Worm (Caenorhabditis elegans) whole organism, L4 larva: ENCODE results near the gene ida-1.

Experiments
- D1046.2 ChIP-seq: fragments of 200-800 bp; sonication (Bioruptor generic); IDR thresholded peaks from 2 replicates; pipeline ENCODE4 v1.3.6; 2022; ENCODE audit warnings: missing genetic modification characterization, missing compliant biosample characterization
- F26F4.8 ChIP-seq: fragments of 200-800 bp; sonication (Bioruptor generic); conservative IDR thresholded peaks from 2 replicates; pipeline ENCODE4 v1.3.6; 2022; ENCODE audit warnings: missing genetic modification characterization, missing compliant biosample characterization
- F37D6.2 ChIP-seq: sonication (generic microtip); optimal IDR thresholded peaks from 2 replicates; lab custom pipeline; 2016; ENCODE audit warnings: mild to moderate bottlenecking, missing genetic modification characterization, missing compliant biosample characterization
- R02D3.7 ChIP-seq: fragments of 150-350 bp; sonication (generic microtip); optimal IDR thresholded peaks from 3 replicates; lab custom pipeline; 2014; ENCODE audit warnings: missing biosample characterization, missing genetic modification characterization
- T20F7.1 ChIP-seq: fragments of 200-800 bp; sonication (Bioruptor generic); optimal IDR thresholded peaks from 2 replicates; lab custom pipeline; 2018; ENCODE audit warnings: mild to moderate bottlenecking, missing genetic modification characterization, missing compliant biosample characterization
- T26A8.4 ChIP-seq: fragments of 200-800 bp; sonication (Bioruptor generic); IDR thresholded peaks from 2 replicates; pipeline ENCODE4 v1.3.6; 2022; ENCODE audit warnings: missing genetic modification characterization, missing compliant biosample characterization
- Y48G9A.11 ChIP-seq: fragments of 200-800 bp; sonication (Bioruptor generic); IDR thresholded peaks from 2 replicates; pipeline ENCODE4 v1.3.6; 2022; ENCODE audit warnings: missing genetic modification reagents, missing genetic modification characterization, missing compliant biosample characterization
- Y75B8A.6 ChIP-seq: fragments of 200-800 bp; sonication (Bioruptor generic); IDR thresholded peaks from 2 replicates; pipeline ENCODE4 v1.3.6; 2022; ENCODE audit warnings: missing genetic modification reagents, missing genetic modification characterization, missing compliant biosample characterization
- aha-1 ChIP-seq: fragments of 150-350 bp; peaks from one replicate; lab custom pipeline; 2014; ENCODE audit warnings: missing biosample characterization, missing genetic modification characterization
- arid-1 ChIP-seq: fragments of 200-800 bp; sonication (Bioruptor generic); conservative IDR thresholded peaks from 2 replicates; pipeline ENCODE4 v1.3.6; 2022; ENCODE audit warnings: missing genetic modification reagents, missing genetic modification characterization, missing compliant biosample characterization
- ceh-44 ChIP-seq: fragments of 200-800 bp; sonication (Bioruptor generic); IDR thresholded peaks from 2 replicates; pipeline ENCODE4 v1.3.6; 2022; ENCODE audit warnings: missing genetic modification reagents, missing genetic modification characterization, missing compliant biosample characterization
- ceh-82 ChIP-seq: sonication (generic microtip); optimal IDR thresholded peaks from 2 replicates; lab custom pipeline; 2017; ENCODE audit warnings: missing biosample characterization, missing genetic modification characterization
- dmd-9 ChIP-seq: fragments of 200-800 bp; sonication (Bioruptor generic); IDR thresholded peaks from 2 replicates; pipeline ENCODE4 v1.3.6; 2022; ENCODE audit warnings: missing genetic modification reagents, missing genetic modification characterization, missing compliant biosample characterization
- dpl-1 ChIP-seq: fragments of 150-350 bp; optimal IDR thresholded peaks from 2 replicates; lab custom pipeline; 2014; ENCODE audit warnings: missing biosample characterization, missing genetic modification reagents, missing genetic modification characterization
- duxl-1 ChIP-seq: sonication (generic microtip); optimal IDR thresholded peaks from 2 replicates; lab custom pipeline; 2016; ENCODE audit warnings: mild to moderate bottlenecking, missing genetic modification characterization, moderate library complexity, missing compliant biosample characterization; ENCODE audit not compliant: poor library complexity
- dve-1 ChIP-seq: sonication (generic microtip); optimal IDR thresholded peaks from 2 replicates; lab custom pipeline; 2017; ENCODE audit warnings: antibody characterized with exemption, mild to moderate bottlenecking, missing genetic modification characterization, missing compliant biosample characterization; ENCODE audit not compliant: insufficient read depth
- egl-43 ChIP-seq: fragments of 200-800 bp; sonication (Bioruptor generic); IDR thresholded peaks from 2 replicates; pipeline ENCODE4 v1.3.6; 2022; ENCODE audit warnings: missing genetic modification reagents, missing genetic modification characterization, missing compliant biosample characterization
- hif-1 ChIP-seq, 2 experiments: sonication (generic microtip); optimal IDR thresholded peaks; 2 replicates each; lab custom pipeline; 2016 to 2017; ENCODE audit warnings: missing compliant biosample characterization in 2 of 2, missing genetic modification characterization in 2 of 2, missing genetic modification reagents in 2 of 2, missing genotype in 2 of 2, mild to moderate bottlenecking in 1 of 2
- hlh-11 ChIP-seq: fragments of 200-800 bp; sonication (Bioruptor generic); optimal IDR thresholded peaks from 2 replicates; lab custom pipeline; 2018; ENCODE audit warnings: mild to moderate bottlenecking, missing genetic modification characterization, missing compliant biosample characterization
- hlh-30 ChIP-seq: sonication (generic microtip); optimal IDR thresholded peaks from 2 replicates; lab custom pipeline; 2017; ENCODE audit warnings: antibody characterized with exemption, mild to moderate bottlenecking, missing genetic modification characterization, missing compliant biosample characterization; ENCODE audit not compliant: insufficient read depth
- jun-1 ChIP-seq: fragments of 150-350 bp; optimal IDR thresholded peaks from 2 replicates; lab custom pipeline; 2014; ENCODE audit warnings: missing biosample characterization, missing genetic modification reagents, missing genetic modification characterization
- lim-7 ChIP-seq: fragments of 200-800 bp; sonication (Bioruptor generic); IDR thresholded peaks from 2 replicates; pipeline ENCODE4 v1.3.6; 2022; ENCODE audit warnings: missing genetic modification characterization, missing compliant biosample characterization
- lin-15B ChIP-seq: fragments of 150-350 bp; sonication (generic microtip); optimal IDR thresholded peaks from 3 replicates; lab custom pipeline; 2014; ENCODE audit warnings: missing biosample characterization, missing genetic modification characterization
- lsy-2 ChIP-seq, 2 experiments: fragments of 150-350 bp in 1 of 2; sonication (generic microtip) in 1 of 2; optimal IDR thresholded peaks; 2 replicates each; lab custom pipeline; 2014 to 2017; ENCODE audit warnings: missing biosample characterization in 2 of 2, missing genetic modification characterization in 2 of 2
- madf-5 ChIP-seq, 2 experiments: fragments of 200-800 bp; sonication (Bioruptor generic); IDR thresholded peaks; 2 replicates each; pipeline ENCODE4 v1.3.6; 2022; ENCODE audit warnings: missing compliant biosample characterization in 2 of 2, missing genetic modification characterization in 2 of 2
- madf-9 ChIP-seq: fragments of 200-800 bp; sonication (Bioruptor generic); conservative IDR thresholded peaks from 2 replicates; pipeline ENCODE4 v1.3.6; 2022; ENCODE audit warnings: missing genetic modification reagents, missing genetic modification characterization, missing compliant biosample characterization
- mdt-29 ChIP-seq: fragments of 200-800 bp; sonication (Bioruptor generic); IDR thresholded peaks from 2 replicates; pipeline ENCODE4 v1.3.6; 2022; ENCODE audit warnings: missing genetic modification reagents, missing genetic modification characterization, missing compliant biosample characterization
- mep-1 ChIP-seq: fragments of 150-350 bp; sonication (generic microtip); optimal IDR thresholded peaks from 3 replicates; lab custom pipeline; 2014; ENCODE audit warnings: missing biosample characterization, missing genetic modification characterization
- mxl-3 ChIP-seq: fragments of 200-800 bp; sonication (Bioruptor generic); optimal IDR thresholded peaks from 2 replicates; lab custom pipeline; 2018; ENCODE audit warnings: mild to moderate bottlenecking, missing genetic modification characterization, missing compliant biosample characterization
- nhr-10 ChIP-seq: fragments of 150-350 bp; optimal IDR thresholded peaks from 2 replicates; lab custom pipeline; 2014; ENCODE audit warnings: missing biosample characterization, missing genetic modification characterization
- nhr-28 ChIP-seq: fragments of 150-350 bp; optimal IDR thresholded peaks from 2 replicates; lab custom pipeline; 2014; ENCODE audit warnings: missing biosample characterization, missing genetic modification characterization
- nhr-48 ChIP-seq: sonication (generic microtip); optimal IDR thresholded peaks from 2 replicates; lab custom pipeline; 2016; ENCODE audit warnings: mild to moderate bottlenecking, missing genetic modification characterization, missing compliant biosample characterization
- nhr-6 ChIP-seq: fragments of 150-350 bp; optimal IDR thresholded peaks from 2 replicates; lab custom pipeline; 2014; ENCODE audit warnings: missing biosample characterization, missing genetic modification characterization
- nhr-77 ChIP-seq: fragments of 150-350 bp; optimal IDR thresholded peaks from 2 replicates; lab custom pipeline; 2014; ENCODE audit warnings: missing biosample characterization, missing genetic modification characterization
- php-3 ChIP-seq: fragments of 200-800 bp; sonication (Bioruptor generic); IDR thresholded peaks from 2 replicates; pipeline ENCODE4 v1.3.6; 2022; ENCODE audit warnings: missing genetic modification reagents, missing genetic modification characterization, missing compliant biosample characterization
- set-16 ChIP-seq: fragments of 200-800 bp; sonication (Bioruptor generic); IDR thresholded peaks from 2 replicates; pipeline ENCODE4 v1.3.6; 2022; ENCODE audit warnings: missing genetic modification reagents, missing genetic modification characterization, missing compliant biosample characterization
- spr-1 ChIP-seq: sonication (generic microtip); optimal IDR thresholded peaks from 2 replicates; lab custom pipeline; 2016; ENCODE audit warnings: mild to moderate bottlenecking, missing genetic modification characterization, missing compliant biosample characterization
- tra-1 ChIP-seq: fragments of 200-800 bp; sonication (Bioruptor generic); IDR thresholded peaks from 2 replicates; pipeline ENCODE4 v1.3.6; 2022; ENCODE audit warnings: missing genetic modification reagents, missing genetic modification characterization, missing compliant biosample characterization
- vab-7 ChIP-seq: fragments of 200-800 bp; sonication (Bioruptor generic); IDR thresholded peaks from 2 replicates; pipeline ENCODE4 v1.3.6; 2022; ENCODE audit warnings: missing genetic modification reagents, missing genetic modification characterization, missing compliant biosample characterization
- ztf-11 ChIP-seq: fragments of 150-350 bp; optimal IDR thresholded peaks from 2 replicates; lab custom pipeline; 2014; ENCODE audit warnings: missing biosample characterization, missing genetic modification characterization

Gene ida-1

DNA sequence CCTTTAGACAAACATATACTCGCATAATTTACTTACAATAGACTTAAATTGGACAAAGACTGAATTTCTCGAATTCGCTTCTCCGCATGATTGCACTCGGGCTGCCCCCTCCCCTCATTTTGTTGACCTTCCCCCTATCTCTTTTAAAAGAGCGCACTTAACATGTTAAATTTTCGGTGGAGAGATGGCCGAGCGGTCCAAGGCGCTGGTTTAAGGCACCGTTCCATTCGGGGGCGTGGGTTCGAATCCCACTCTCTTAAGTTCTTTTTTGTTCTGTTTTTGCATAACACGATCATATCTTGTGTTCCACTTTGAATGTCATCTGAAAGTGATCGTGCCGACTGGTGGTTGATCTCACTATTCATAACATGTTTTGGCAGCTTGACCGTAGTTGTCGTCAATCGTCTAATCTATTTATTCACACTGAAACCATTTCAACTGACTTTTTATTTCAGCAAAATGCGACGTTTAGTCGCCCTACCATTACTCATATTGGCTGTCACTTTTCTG is 14.4 kb downstream of the ida-1 start, which contains the start of gene cutl-23 (continued):
- peak; percentile 86 for TF ChIP-seq vab-7 (GFP tag; lab: Robert Waterston, UW)
- peak; percentile 68 for TF ChIP-seq madf-9 (GFP tag; lab: Robert Waterston, UW)

ce11 chrIII:5782080-5782479 is 26.7 kb downstream of the ida-1 start:
- TF ChIP-seq madf-5 (GFP tag; IDR thresholded peaks at IDR 0.05; lab: Robert Waterston, UW) (peak in 1 of 2 experiments; percentile 76; a peak in 1 of 4 replicates), D1046.2 (GFP tag; lab: Robert Waterston, UW) (0 out of 2 replicates have a peak, but pooled peaks have one; percentile 15), Y48G9A.11 (peak; percentile 88), T20F7.1 (GFP tag; lab: Kevin White, UChicago) (no peak), nhr-6 (tag; lab: Kevin White, UChicago) (no peak), arid-1 (GFP tag; lab: Robert Waterston, UW) (peak; percentile 78), egl-43 (GFP tag; lab: Robert Waterston, UW) (peak; percentile 72; the same call in 1 of the 2 replicates), F26F4.8 (GFP tag; lab: Robert Waterston, UW) (0 out of 2 replicates have a peak, but pooled peaks have one; percentile 69), lim-7 (GFP tag; lab: Robert Waterston, UW) (peak; percentile 74), tra-1 (GFP tag; lab: Robert Waterston, UW) (no peak), vab-7 (GFP tag; lab: Robert Waterston, UW) (peak; percentile 65; the same call in 1 of the 2 replicates), mdt-29 (peak; percentile 26; the same call in 1 of the 2 replicates)

- TF ChIP-seq set-16 = peak; percentile 65
- peak; percentile 97 for TF ChIP-seq Y48G9A.11
- 0 out of 2 replicates have a peak, but pooled peaks have one; percentile 36 for TF ChIP-seq ceh-44 (GFP tag; lab: Robert Waterston, UW)
- peak; percentile 46; the same call in 1 of the 2 replicates for TF ChIP-seq egl-43 (GFP tag; lab: Robert Waterston, UW)
- peak; percentile 56 for TF ChIP-seq vab-7 (GFP tag; lab: Robert Waterston, UW)
Observed at ce11 chrIII:5783803-5784406, 28.6 kb downstream of the ida-1 start.

DNA sequence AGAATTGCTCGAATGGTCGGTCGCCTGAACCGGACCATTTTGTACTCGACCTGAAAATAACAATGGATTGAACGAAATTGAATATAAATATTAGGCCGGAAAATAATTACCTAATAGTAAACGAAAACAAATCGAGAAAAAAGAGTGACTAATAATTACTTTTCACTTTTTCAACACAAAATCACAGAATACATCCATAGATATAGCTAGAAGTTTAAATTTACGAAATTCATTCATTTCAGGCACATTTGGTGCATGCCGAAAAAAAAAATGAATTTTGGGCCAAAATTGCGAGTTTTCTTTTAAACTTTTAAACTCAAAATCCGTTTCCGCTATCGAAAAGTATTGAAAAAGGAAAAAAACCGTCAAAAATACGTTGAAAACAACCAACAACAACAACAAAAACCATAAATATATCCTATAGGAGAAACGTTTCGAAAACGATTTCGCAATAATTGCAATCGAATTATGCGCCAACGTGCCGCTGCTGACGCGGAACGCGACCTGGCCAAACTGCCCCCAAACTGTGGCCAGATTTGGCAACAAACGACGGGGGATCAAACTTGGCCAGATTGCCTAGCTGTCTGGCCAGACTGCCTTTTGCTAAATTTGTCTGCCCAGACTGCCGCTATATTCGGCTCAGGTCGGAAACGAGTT is 30.1 kb downstream of the ida-1 start, which contains the start of gene Y37B11A.3:
Y37B11A.3 (minus strand) TSS at position 51 of the 657 bp plus-strand sequence.
- 0 out of 2 replicates have a peak, but pooled peaks have one; percentile 35 for TF ChIP-seq php-3 (GFP tag; lab: Robert Waterston, UW)
- 0 out of 2 replicates have a peak, but pooled peaks have one; percentile 43 for TF ChIP-seq Y75B8A.6 (GFP tag; lab: Robert Waterston, UW)
- no peak for TF ChIP-seq lin-15B
- no peak for TF ChIP-seq R02D3.7
- TF ChIP-seq hlh-30 (tag; lab: Kevin White, UChicago) = peak; percentile 7
- peak; percentile 33 for TF ChIP-seq nhr-48 (tag; lab: Kevin White, UChicago)
- TF ChIP-seq aha-1 (tag; lab: Kevin White, UChicago) = peak; percentile 98
- peak; percentile 22; the same call in 1 of the 2 replicates for TF ChIP-seq mdt-29
- peak; percentile 15 for TF ChIP-seq nhr-28 (tag; lab: Kevin White, UChicago)
- TF ChIP-seq mep-1 (tag; lab: Kevin White, UChicago) = peak; percentile 76
- TF ChIP-seq set-16 = peak; percentile 33; the same call in 1 of the 2 replicates
- no peak for TF ChIP-seq nhr-10
- peak in 1 of 2 experiments; percentile 45 for TF ChIP-seq hif-1 (tag; optimal IDR thresholded peaks at IDR 0.05; lab: Kevin White, UChicago)
- peak; percentile 75 for TF ChIP-seq dpl-1 (GFP tag; lab: Kevin White, UChicago)
- TF ChIP-seq mxl-3 (GFP tag; lab: Kevin White, UChicago) = peak; percentile 58
- TF ChIP-seq T26A8.4 (GFP tag; lab: Robert Waterston, UW) = no peak; the same call in none of the 2 replicates
- TF ChIP-seq F37D6.2 = peak; percentile 21
- TF ChIP-seq vab-7 (GFP tag; lab: Robert Waterston, UW) = peak; percentile 19; the same call in 1 of the 2 replicates
- TF ChIP-seq hlh-11 = peak; percentile 61
- TF ChIP-seq nhr-77 (tag; lab: Kevin White, UChicago) = peak; percentile 39
- TF ChIP-seq jun-1 (tag; lab: Kevin White, UChicago) = peak; percentile 26
- TF ChIP-seq ceh-82 (tag; lab: Kevin White, UChicago) = no peak
- TF ChIP-seq duxl-1 (tag; lab: Kevin White, UChicago) = peak; percentile 39
- peak in 1 of 2 experiments; percentile 78 for TF ChIP-seq lsy-2 (tag; optimal IDR thresholded peaks at IDR 0.05; lab: Kevin White, UChicago)
- peak; percentile 73 for TF ChIP-seq dve-1 (tag; lab: Kevin White, UChicago)
- TF ChIP-seq dmd-9 (GFP tag; lab: Robert Waterston, UW) = peak; percentile 62; the same call in 1 of the 2 replicates
- peak; percentile 42 for TF ChIP-seq spr-1
- no peak for TF ChIP-seq ztf-11
- TF ChIP-seq tra-1 (GFP tag; lab: Robert Waterston, UW) = 0 out of 2 replicates have a peak, but pooled peaks have one; percentile 48
